Worm (Caenorhabditis elegans) whole organism, L4 larva: Measurements from ENCODE around the gene xpf-1.

Experiments used
- D1046.2 ChIP-seq: fragments of 200-800 bp; sonication (Bioruptor generic); IDR thresholded peaks from 2 replicates; pipeline ENCODE4 v1.3.6; 2022; ENCODE audit warnings: missing genetic modification characterization, missing compliant biosample characterization
- F37D6.2 ChIP-seq: sonication (generic microtip); optimal IDR thresholded peaks from 2 replicates; lab custom pipeline; 2016; ENCODE audit warnings: mild to moderate bottlenecking, missing genetic modification characterization, missing compliant biosample characterization
- F49E8.2 ChIP-seq: sonication (generic microtip); optimal IDR thresholded peaks from 2 replicates; lab custom pipeline; 2016; ENCODE audit warnings: missing compliant biosample characterization, mild to moderate bottlenecking, missing genetic modification characterization, borderline replicate concordance
- aha-1 ChIP-seq: fragments of 150-350 bp; peaks from one replicate; lab custom pipeline; 2014; ENCODE audit warnings: missing biosample characterization, missing genetic modification characterization
- aly-2 ChIP-seq: sonication (generic microtip); optimal IDR thresholded peaks from 2 replicates; lab custom pipeline; 2018; ENCODE audit warnings: missing biosample characterization, missing genetic modification characterization
- ama-1 ChIP-seq: fragments of 150-350 bp; optimal IDR thresholded peaks from 2 replicates; lab custom pipeline; 2014; ENCODE audit warnings: inconsistent platforms, mixed read lengths
- arid-1 ChIP-seq: fragments of 200-800 bp; sonication (Bioruptor generic); conservative IDR thresholded peaks from 2 replicates; pipeline ENCODE4 v1.3.6; 2022; ENCODE audit warnings: missing genetic modification reagents, missing genetic modification characterization, missing compliant biosample characterization
- ceh-62 ChIP-seq: sonication (generic microtip); optimal IDR thresholded peaks from 2 replicates; lab custom pipeline; 2017; ENCODE audit warnings: missing biosample characterization, missing genetic modification characterization
- ceh-82 ChIP-seq: sonication (generic microtip); optimal IDR thresholded peaks from 2 replicates; lab custom pipeline; 2017; ENCODE audit warnings: missing biosample characterization, missing genetic modification characterization
- cey-2 ChIP-seq: sonication (generic microtip); optimal IDR thresholded peaks from 3 replicates; lab custom pipeline; 2017; ENCODE audit warnings: missing genetic modification characterization, mild to moderate bottlenecking, missing compliant biosample characterization, antibody characterized with exemption, borderline replicate concordance; ENCODE audit not compliant: insufficient read depth
- ctbp-1 ChIP-seq: fragments of 200-800 bp; sonication (Bioruptor generic); IDR thresholded peaks from 2 replicates; pipeline ENCODE4 v1.3.6; 2022; ENCODE audit warnings: missing genetic modification reagents, missing genetic modification characterization, missing compliant biosample characterization
- daf-12 ChIP-seq: fragments of 150-350 bp; optimal IDR thresholded peaks from 2 replicates; lab custom pipeline; 2014; ENCODE audit warnings: missing biosample characterization, missing genetic modification reagents, missing genetic modification characterization
- daf-16 ChIP-seq, 3 experiments: sonication (generic microtip); optimal IDR thresholded peaks; 2 replicates each; lab custom pipeline; 2016 to 2017; ENCODE audit warnings: missing genetic modification characterization in 3 of 3, missing genetic modification reagents in 3 of 3, mild to moderate bottlenecking in 2 of 3, missing compliant biosample characterization in 2 of 3, missing biosample characterization in 1 of 3, moderate library complexity in 1 of 3
- daf-19 ChIP-seq: fragments of 200-800 bp; sonication (Bioruptor generic); conservative IDR thresholded peaks from 2 replicates; pipeline ENCODE4 v1.3.6; 2022; ENCODE audit warnings: missing genetic modification characterization, missing compliant biosample characterization
- dmd-9 ChIP-seq: fragments of 200-800 bp; sonication (Bioruptor generic); IDR thresholded peaks from 2 replicates; pipeline ENCODE4 v1.3.6; 2022; ENCODE audit warnings: missing genetic modification reagents, missing genetic modification characterization, missing compliant biosample characterization
- duxl-1 ChIP-seq: sonication (generic microtip); optimal IDR thresholded peaks from 2 replicates; lab custom pipeline; 2016; ENCODE audit warnings: mild to moderate bottlenecking, missing genetic modification characterization, moderate library complexity, missing compliant biosample characterization; ENCODE audit not compliant: poor library complexity
- egl-27 ChIP-seq: sonication (generic microtip); optimal IDR thresholded peaks from 3 replicates; lab custom pipeline; 2017; ENCODE audit warnings: missing biosample characterization, missing genetic modification reagents, missing genetic modification characterization
- egl-43 ChIP-seq: fragments of 200-800 bp; sonication (Bioruptor generic); IDR thresholded peaks from 2 replicates; pipeline ENCODE4 v1.3.6; 2022; ENCODE audit warnings: missing genetic modification reagents, missing genetic modification characterization, missing compliant biosample characterization
- gei-8 ChIP-seq: fragments of 200-800 bp; sonication (Bioruptor generic); optimal IDR thresholded peaks from 2 replicates; lab custom pipeline; 2018; ENCODE audit warnings: mild to moderate bottlenecking, missing genetic modification characterization, missing compliant biosample characterization
- hlh-30 ChIP-seq: sonication (generic microtip); optimal IDR thresholded peaks from 2 replicates; lab custom pipeline; 2017; ENCODE audit warnings: antibody characterized with exemption, mild to moderate bottlenecking, missing genetic modification characterization, missing compliant biosample characterization; ENCODE audit not compliant: insufficient read depth
- lim-7 ChIP-seq: fragments of 200-800 bp; sonication (Bioruptor generic); IDR thresholded peaks from 2 replicates; pipeline ENCODE4 v1.3.6; 2022; ENCODE audit warnings: missing genetic modification characterization, missing compliant biosample characterization
- lin-1 ChIP-seq: fragments of 200-800 bp; sonication (Bioruptor generic); IDR thresholded peaks from 2 replicates; pipeline ENCODE4 v1.3.6; 2022; ENCODE audit warnings: missing genetic modification reagents, missing genetic modification characterization, missing compliant biosample characterization
- lin-13 ChIP-seq: fragments of 150-350 bp; optimal IDR thresholded peaks from 2 replicates; lab custom pipeline; 2014; ENCODE audit warnings: missing biosample characterization, missing genetic modification reagents, missing genetic modification characterization
- lin-15B ChIP-seq: fragments of 150-350 bp; sonication (generic microtip); optimal IDR thresholded peaks from 3 replicates; lab custom pipeline; 2014; ENCODE audit warnings: missing biosample characterization, missing genetic modification characterization
- lin-38 ChIP-seq: fragments of 200-800 bp; sonication (Bioruptor generic); IDR thresholded peaks from 2 replicates; pipeline ENCODE4 v1.3.6; 2022; ENCODE audit warnings: missing genetic modification reagents, missing genetic modification characterization, missing compliant biosample characterization
- lsy-2 ChIP-seq, 2 experiments: fragments of 150-350 bp in 1 of 2; sonication (generic microtip) in 1 of 2; optimal IDR thresholded peaks; 2 replicates each; lab custom pipeline; 2014 to 2017; ENCODE audit warnings: missing biosample characterization in 2 of 2, missing genetic modification characterization in 2 of 2
- madf-5 ChIP-seq, 2 experiments: fragments of 200-800 bp; sonication (Bioruptor generic); IDR thresholded peaks; 2 replicates each; pipeline ENCODE4 v1.3.6; 2022; ENCODE audit warnings: missing compliant biosample characterization in 2 of 2, missing genetic modification characterization in 2 of 2
- madf-9 ChIP-seq: fragments of 200-800 bp; sonication (Bioruptor generic); conservative IDR thresholded peaks from 2 replicates; pipeline ENCODE4 v1.3.6; 2022; ENCODE audit warnings: missing genetic modification reagents, missing genetic modification characterization, missing compliant biosample characterization
- mdt-29 ChIP-seq: fragments of 200-800 bp; sonication (Bioruptor generic); IDR thresholded peaks from 2 replicates; pipeline ENCODE4 v1.3.6; 2022; ENCODE audit warnings: missing genetic modification reagents, missing genetic modification characterization, missing compliant biosample characterization
- nhr-10 ChIP-seq: fragments of 150-350 bp; optimal IDR thresholded peaks from 2 replicates; lab custom pipeline; 2014; ENCODE audit warnings: missing biosample characterization, missing genetic modification characterization
- nhr-102 ChIP-seq: sonication (generic microtip); optimal IDR thresholded peaks from 2 replicates; lab custom pipeline; 2016; ENCODE audit warnings: mild to moderate bottlenecking, missing genetic modification characterization, moderate library complexity, missing compliant biosample characterization
- nhr-111 ChIP-seq: fragments of 200-800 bp; sonication (Bioruptor generic); optimal IDR thresholded peaks from 2 replicates; lab custom pipeline; 2018; ENCODE audit warnings: mild to moderate bottlenecking, missing genetic modification characterization, missing compliant biosample characterization
- nhr-237 ChIP-seq: sonication (generic microtip); optimal IDR thresholded peaks from 2 replicates; lab custom pipeline; 2017; ENCODE audit warnings: missing biosample characterization, missing genetic modification characterization
- nhr-76 ChIP-seq: fragments of 150-350 bp; optimal IDR thresholded peaks from 2 replicates; lab custom pipeline; 2014; ENCODE audit warnings: missing biosample characterization, missing genetic modification characterization
- nhr-77 ChIP-seq: fragments of 150-350 bp; optimal IDR thresholded peaks from 2 replicates; lab custom pipeline; 2014; ENCODE audit warnings: missing biosample characterization, missing genetic modification characterization
- set-16 ChIP-seq: fragments of 200-800 bp; sonication (Bioruptor generic); IDR thresholded peaks from 2 replicates; pipeline ENCODE4 v1.3.6; 2022; ENCODE audit warnings: missing genetic modification reagents, missing genetic modification characterization, missing compliant biosample characterization
- snpc-1.2 ChIP-seq: fragments of 200-800 bp; sonication (Bioruptor generic); IDR thresholded peaks from 2 replicates; pipeline ENCODE4 v1.3.6; 2022; ENCODE audit warnings: missing genetic modification reagents, missing genetic modification characterization, missing compliant biosample characterization
- unc-130 ChIP-seq: sonication (generic microtip); optimal IDR thresholded peaks from 2 replicates; lab custom pipeline; 2016; ENCODE audit warnings: missing genetic modification reagents, missing genetic modification characterization, missing compliant biosample characterization
- unc-62 ChIP-seq, 3 experiments: fragments of 150-350 bp in 1 of 3; sonication (generic microtip); optimal IDR thresholded peaks in 2 of 3; peaks in 1 of 3; 1 replicate in 1 of 3; 2 replicates in 2 of 3; lab custom pipeline; 2014 to 2017; ENCODE audit warnings: missing biosample characterization in 3 of 3, missing genetic modification characterization in 3 of 3, missing genetic modification reagents in 3 of 3, missing genotype in 1 of 3
- vab-7 ChIP-seq: fragments of 200-800 bp; sonication (Bioruptor generic); IDR thresholded peaks from 2 replicates; pipeline ENCODE4 v1.3.6; 2022; ENCODE audit warnings: missing genetic modification reagents, missing genetic modification characterization, missing compliant biosample characterization
- zfp-3 ChIP-seq: fragments of 200-800 bp; sonication (Bioruptor generic); conservative IDR thresholded peaks from 2 replicates; pipeline ENCODE4 v1.3.6; 2022; ENCODE audit warnings: missing genetic modification reagents, missing genetic modification characterization, missing compliant biosample characterization
- zip-11 ChIP-seq: fragments of 200-800 bp; sonication (Bioruptor generic); IDR thresholded peaks from 2 replicates; pipeline ENCODE4 v1.3.6; 2022; ENCODE audit warnings: missing genetic modification characterization, missing compliant biosample characterization
- zip-2 ChIP-seq: fragments of 150-350 bp; optimal IDR thresholded peaks from 2 replicates; lab custom pipeline; 2014; ENCODE audit warnings: missing biosample characterization, missing genetic modification characterization
- ztf-11 ChIP-seq: fragments of 150-350 bp; optimal IDR thresholded peaks from 2 replicates; lab custom pipeline; 2014; ENCODE audit warnings: missing biosample characterization, missing genetic modification characterization

Gene xpf-1

DNA sequence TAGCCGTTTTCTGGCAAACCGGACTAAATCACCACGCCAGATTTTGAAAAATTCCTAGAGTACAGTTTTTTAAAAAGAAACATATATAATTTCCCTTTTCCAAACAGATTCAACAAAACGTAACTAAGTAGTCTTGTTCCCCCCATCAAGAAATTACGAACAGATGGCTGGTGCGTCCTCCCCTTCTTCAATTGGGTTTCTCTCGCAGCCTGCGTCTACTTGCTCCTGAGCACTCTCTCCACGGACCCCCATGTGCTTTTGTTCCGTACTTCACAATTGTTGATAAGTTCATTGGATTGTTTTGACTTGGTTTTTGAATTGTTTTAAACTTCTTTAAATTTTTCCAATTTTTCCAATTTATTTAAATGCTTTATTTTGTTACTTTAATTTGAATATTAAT is 8.0 kb upstream of the xpf-1 start (continued):
- TF ChIP-seq F49E8.2 (no peak), lsy-2 (tag; optimal IDR thresholded peaks at IDR 0.05; lab: Kevin White, UChicago) (no peak), lin-38 (GFP tag; lab: Robert Waterston, UW) (no peak), nhr-77 (tag; lab: Kevin White, UChicago) (no peak)
- TF ChIP-seq, all 104 proteins: peak for 4

DNA sequence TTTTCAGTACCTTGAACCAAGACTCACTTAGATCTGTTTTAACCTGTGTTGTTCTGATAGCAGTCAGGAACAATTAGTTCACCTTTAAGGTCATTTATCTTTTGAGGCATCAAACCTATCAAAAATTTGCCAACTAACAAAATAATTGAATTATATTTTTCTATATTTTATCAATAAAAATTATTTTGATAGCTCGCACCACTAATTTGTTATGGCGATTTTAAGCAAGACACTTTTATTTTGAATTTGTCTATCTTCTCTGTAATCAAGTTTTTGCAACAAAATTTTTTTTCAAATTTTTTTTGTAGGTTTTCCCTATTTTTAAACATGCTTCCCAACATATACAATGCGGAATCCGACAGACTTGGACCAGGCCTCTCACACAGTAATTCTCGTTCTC is 7.3 kb upstream of the xpf-1 start, which contains the start of gene kel-1:
TSS of gene kel-1 (plus strand) at position 301 of the 400 bp plus-strand sequence.
- TF ChIP-seq madf-5 (GFP tag; IDR thresholded peaks at IDR 0.05; lab: Robert Waterston, UW) (no peak), nhr-10 (no peak), egl-27 (no peak), zfp-3 (GFP tag; lab: Robert Waterston, UW) (no peak), snpc-1.2 (GFP tag; lab: Robert Waterston, UW) (no peak), arid-1 (GFP tag; lab: Robert Waterston, UW) (no peak), ceh-82 (tag; lab: Kevin White, UChicago) (no peak)

DNA sequence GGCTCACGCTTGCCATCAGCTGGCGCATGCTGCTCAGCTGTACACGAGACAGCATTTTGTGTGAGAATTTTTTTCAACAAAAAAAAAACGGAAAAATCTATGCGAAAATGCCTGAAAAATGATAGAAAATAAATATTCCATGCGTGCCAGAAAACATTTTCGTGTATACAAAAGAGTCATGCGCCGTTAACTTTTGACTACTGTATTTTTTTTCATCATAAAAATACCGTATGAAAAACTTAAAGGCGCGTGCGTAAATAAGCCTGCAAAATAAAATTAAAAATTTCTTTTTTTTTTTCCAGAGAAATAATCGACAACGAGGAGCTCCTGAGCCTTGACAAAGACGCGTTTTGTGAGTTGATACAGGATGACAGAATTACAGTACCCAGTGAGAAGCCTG is 6.0 kb upstream of the xpf-1 start:
- TF ChIP-seq nhr-111 (GFP tag; lab: Kevin White, UChicago) (no peak), zip-11 (no peak)

DNA sequence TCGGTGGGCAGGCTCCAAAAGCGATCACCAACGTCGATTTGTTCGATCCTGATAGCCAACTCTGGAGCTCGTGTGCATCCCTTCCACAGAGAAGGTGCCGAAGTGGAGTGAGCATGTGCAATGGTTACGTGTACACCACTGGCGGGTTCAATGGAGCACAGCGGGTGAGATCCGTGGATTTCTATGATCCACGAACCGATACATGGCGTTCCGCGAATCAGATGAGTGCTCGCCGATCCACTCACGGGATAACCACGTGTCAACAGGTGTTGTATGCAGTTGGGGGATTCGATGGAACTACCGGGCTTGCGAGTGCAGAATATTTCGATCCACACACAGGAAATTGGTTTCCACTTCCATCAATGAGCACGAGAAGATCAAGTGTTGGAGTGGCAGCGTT is 5.1 kb upstream of the xpf-1 start:
- TF ChIP-seq dmd-9 (GFP tag; lab: Robert Waterston, UW), result no peak
- no peak for TF ChIP-seq aha-1 (tag; lab: Kevin White, UChicago)
- TF ChIP-seq ceh-62 (tag; lab: Kevin White, UChicago), result no peak
- peak in 1 of 2 experiments; percentile 56 for TF ChIP-seq unc-62 (GFP tag; optimal IDR thresholded peaks at IDR 0.05 in 1 of 2; lab: Kevin White, UChicago)
- no peak for TF ChIP-seq unc-62 (tag; optimal IDR thresholded peaks at IDR 0.05; lab: Kevin White, UChicago)
- TF ChIP-seq ctbp-1 (GFP tag; lab: Robert Waterston, UW), result 0 out of 2 replicates have a peak, but pooled peaks have one; percentile 16
- TF ChIP-seq cey-2 (tag; lab: Kevin White, UChicago), result no peak
- peak; percentile 81; the same call in 1 of the 2 replicates for TF ChIP-seq D1046.2 (GFP tag; lab: Robert Waterston, UW)
- no peak for TF ChIP-seq lin-13
- peak; percentile 38 for TF ChIP-seq set-16 (GFP tag; lab: Robert Waterston, UW)
- no peak for TF ChIP-seq F49E8.2
- peak; percentile 48 for TF ChIP-seq aly-2 (tag; lab: Kevin White, UChicago)
- no peak for TF ChIP-seq nhr-76
- TF ChIP-seq unc-130 (GFP tag; lab: Kevin White, UChicago), result no peak
- no peak for TF ChIP-seq ztf-11 (tag; lab: Kevin White, UChicago)
- TF ChIP-seq nhr-102 (tag; lab: Kevin White, UChicago), result no peak
- TF ChIP-seq egl-43, result no peak
- no peak for TF ChIP-seq mdt-29
- no peak for TF ChIP-seq nhr-77 (tag; lab: Kevin White, UChicago)
- TF ChIP-seq lin-15B (tag; lab: Kevin White, UChicago), result no peak
- no peak for TF ChIP-seq zfp-3 (GFP tag; lab: Robert Waterston, UW)
- no peak for TF ChIP-seq lin-38 (GFP tag; lab: Robert Waterston, UW)
- TF ChIP-seq nhr-237 (tag; lab: Kevin White, UChicago), result no peak
- no peak for TF ChIP-seq hlh-30

DNA sequence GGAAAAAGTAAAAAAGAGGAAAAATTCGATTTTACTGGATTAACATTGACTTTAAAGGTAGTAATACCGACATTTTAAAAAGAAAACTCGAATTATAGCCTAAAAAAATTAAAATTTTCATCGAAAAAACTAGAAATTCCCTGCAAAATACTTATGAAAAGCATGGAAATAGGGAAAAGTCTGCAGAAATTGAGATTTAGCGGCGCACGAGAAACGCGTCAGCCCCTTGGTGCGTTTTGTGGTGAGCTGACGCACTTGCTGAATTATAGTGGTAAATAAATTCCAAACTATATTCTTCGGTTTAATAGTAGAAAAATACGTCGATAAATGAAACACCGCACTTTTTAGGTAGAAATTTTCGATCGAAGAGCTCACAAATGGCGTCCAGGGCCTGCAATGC is 1.5 kb upstream of the xpf-1 start:
- TF ChIP-seq dmd-9 (GFP tag; lab: Robert Waterston, UW), result no peak
- TF ChIP-seq lim-7, result no peak
- TF ChIP-seq lin-1 (GFP tag; lab: Robert Waterston, UW), result no peak
- no peak for TF ChIP-seq daf-19
- no peak for TF ChIP-seq madf-9
- TF ChIP-seq lin-38 (GFP tag; lab: Robert Waterston, UW), result peak; percentile 31; the same call in 1 of the 2 replicates
- no peak for TF ChIP-seq ztf-11 (tag; lab: Kevin White, UChicago)
- TF ChIP-seq zip-2 (tag; lab: Kevin White, UChicago), result no peak
- TF ChIP-seq F37D6.2 (tag; lab: Kevin White, UChicago), result no peak
- TF ChIP-seq ama-1 (lab: Kevin White, UChicago), result no peak
- TF ChIP-seq daf-16 (GFP tag; optimal IDR thresholded peaks at IDR 0.05; lab: Kevin White, UChicago), result no peak
- TF ChIP-seq daf-16 (tag; optimal IDR thresholded peaks at IDR 0.05; lab: Kevin White, UChicago), result no peak
- TF ChIP-seq duxl-1, result no peak
- TF ChIP-seq vab-7 (GFP tag; lab: Robert Waterston, UW), result no peak
- TF ChIP-seq daf-12 (tag; lab: Kevin White, UChicago), result no peak
- no peak for TF ChIP-seq nhr-10
- no peak for TF ChIP-seq ctbp-1 (GFP tag; lab: Robert Waterston, UW)
- TF ChIP-seq gei-8, result no peak
